Comparison of ENCODE assay signal across 2 fruit fly cellular contexts in the genomic region with DNA sequence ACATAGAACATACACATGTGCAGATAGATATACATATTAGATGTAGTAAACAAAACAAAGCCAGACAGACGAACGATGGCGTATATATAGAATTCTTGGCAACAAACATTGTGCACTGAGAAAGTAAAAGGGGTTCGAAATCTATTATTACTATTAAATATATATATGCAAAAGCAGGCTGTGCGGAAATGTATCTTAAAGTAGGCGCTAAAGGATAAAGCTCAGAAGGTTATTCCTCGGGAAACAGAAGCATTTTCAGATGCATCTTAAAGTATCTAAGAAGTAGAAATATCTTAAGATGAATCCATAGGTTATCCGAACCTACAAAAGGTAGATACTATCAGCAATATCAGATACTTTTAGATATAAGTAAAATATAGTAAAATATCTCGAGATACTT.
TF ChIP-seq lines count a peak whose summit lies in the region.

No protein-coding gene starts in this region.

- no peak for TF ChIP-seq CTCF in whole organism, embryonic (GFP tag; optimal IDR thresholded peaks at IDR 0.05; lab: Kevin White, UChicago)

TF ChIP-seq in whole organism, embryonic, 481 proteins besides CTCF, POLR2A, EP300 and RAD21 (continues in another document):
- TF ChIP-seq Sox102F (GFP tag; optimal IDR thresholded peaks at IDR 0.05; lab: Kevin White, UChicago), result peak; percentile 32
- no peak for TF ChIP-seq CG3163 (GFP tag; optimal IDR thresholded peaks at IDR 0.05; lab: Kevin White, UChicago)
- TF ChIP-seq Nf-YC (tag; optimal IDR thresholded peaks at IDR 0.05; lab: Kevin White, UChicago), result peak; percentile 2
- TF ChIP-seq PHDP (tag; optimal IDR thresholded peaks at IDR 0.05; lab: Kevin White, UChicago), result peak; percentile 0
- TF ChIP-seq sens (GFP tag; lab: Kevin White, UChicago), result peak; percentile 57
- TF ChIP-seq CG11695 (GFP tag; IDR thresholded peaks at IDR 0.05; lab: Robert Waterston, UW), result no peak
- peak; percentile 2 for TF ChIP-seq lilli (GFP tag; optimal IDR thresholded peaks at IDR 0.05; lab: Kevin White, UChicago)
- peak; percentile 39 for TF ChIP-seq nmo (GFP tag; optimal IDR thresholded peaks at IDR 0.05; lab: Kevin White, UChicago)
- TF ChIP-seq CG11696 (GFP tag; IDR thresholded peaks at IDR 0.05; lab: Robert Waterston, UW), result no peak
- no peak for TF ChIP-seq CG17328 (GFP tag; IDR thresholded peaks at IDR 0.05; lab: Robert Waterston, UW)
- peak; percentile 29 for TF ChIP-seq CG13424 (tag; optimal IDR thresholded peaks at IDR 0.05; lab: Kevin White, UChicago)
- no peak for TF ChIP-seq D (optimal IDR thresholded peaks at IDR 0.05; lab: Kevin White, UChicago)
- TF ChIP-seq D (GFP tag; optimal IDR thresholded peaks at IDR 0.05; lab: Kevin White, UChicago), result peak; percentile 18
- peak; percentile 47; the same call in 1 of the 3 replicates for TF ChIP-seq CG17361 (GFP tag; IDR thresholded peaks at IDR 0.05; lab: Robert Waterston, UW)
- no peak for TF ChIP-seq Bgb (GFP tag; IDR thresholded peaks at IDR 0.05; lab: Robert Waterston, UW; ENCODE audit: partially characterized antibody)
- peak; percentile 1 for TF ChIP-seq CG15601 (tag; optimal IDR thresholded peaks at IDR 0.05; lab: Kevin White, UChicago)
- TF ChIP-seq CG10979 (tag; optimal IDR thresholded peaks at IDR 0.05; lab: Kevin White, UChicago), result peak; percentile 2
- TF ChIP-seq zf30C (GFP tag; optimal IDR thresholded peaks at IDR 0.05; lab: Kevin White, UChicago), result peak; percentile 19
- peak; percentile 38; the same call in 1 of the 2 replicates for TF ChIP-seq Xrp1 (GFP tag; IDR thresholded peaks at IDR 0.05; lab: Robert Waterston, UW)
- TF ChIP-seq CHES-1-like (GFP tag; optimal IDR thresholded peaks at IDR 0.05; lab: Kevin White, UChicago), result no peak
- no peak for TF ChIP-seq ATbp (GFP tag; optimal IDR thresholded peaks at IDR 0.05; lab: Kevin White, UChicago)
- TF ChIP-seq CoRest (tag; optimal IDR thresholded peaks at IDR 0.05; lab: Kevin White, UChicago), result peak; percentile 39
- peak; percentile 17 for TF ChIP-seq CG7839 (tag; optimal IDR thresholded peaks at IDR 0.05; lab: Kevin White, UChicago)
- TF ChIP-seq dpn (GFP tag; optimal IDR thresholded peaks at IDR 0.05; lab: Kevin White, UChicago), result no peak
- TF ChIP-seq CG18262 (tag; optimal IDR thresholded peaks at IDR 0.05; lab: Kevin White, UChicago), result peak; percentile 55
- no peak for TF ChIP-seq CG7963 (GFP tag; IDR thresholded peaks at IDR 0.05; lab: Robert Waterston, UW; ENCODE audit: partially characterized antibody)
- TF ChIP-seq row (GFP tag; IDR thresholded peaks at IDR 0.05; lab: Robert Waterston, UW), result peak; percentile 42; the same call in 2 of the 3 replicates
- peak; percentile 1 for TF ChIP-seq CG12391 (tag; optimal IDR thresholded peaks at IDR 0.05; lab: Kevin White, UChicago)
- TF ChIP-seq CG4424 (GFP tag; optimal IDR thresholded peaks at IDR 0.05; lab: Kevin White, UChicago), result peak; percentile 12
- no peak for TF ChIP-seq CrebB (tag; optimal IDR thresholded peaks at IDR 0.05; lab: Kevin White, UChicago)
- TF ChIP-seq jigr1 (GFP tag; IDR thresholded peaks at IDR 0.05; lab: Robert Waterston, UW), result no peak
- no peak for TF ChIP-seq CG10462 (GFP tag; optimal IDR thresholded peaks at IDR 0.05; lab: Kevin White, UChicago)
- peak; percentile 33 for TF ChIP-seq D19B (GFP tag; optimal IDR thresholded peaks at IDR 0.05; lab: Kevin White, UChicago)
- TF ChIP-seq CG17186 (GFP tag; optimal IDR thresholded peaks at IDR 0.05; lab: Kevin White, UChicago), result no peak
- TF ChIP-seq Neu2 (GFP tag; optimal IDR thresholded peaks at IDR 0.05; lab: Kevin White, UChicago; ENCODE audit: borderline replicate concordance), result no peak
- TF ChIP-seq CG31441 (GFP tag; IDR thresholded peaks at IDR 0.05; lab: Robert Waterston, UW), result peak; percentile 59; the same call in 1 of the 2 replicates
- TF ChIP-seq CG12155 (GFP tag; optimal IDR thresholded peaks at IDR 0.05; lab: Kevin White, UChicago), result no peak
- peak; percentile 7 for TF ChIP-seq az2 (GFP tag; optimal IDR thresholded peaks at IDR 0.05; lab: Kevin White, UChicago)
- TF ChIP-seq Oli (tag; optimal IDR thresholded peaks at IDR 0.05; lab: Kevin White, UChicago), result peak; percentile 8
- peak; percentile 3 for TF ChIP-seq dmrt11E (tag; optimal IDR thresholded peaks at IDR 0.05; lab: Kevin White, UChicago)
- no peak for TF ChIP-seq gro (GFP tag; optimal IDR thresholded peaks at IDR 0.05; lab: Kevin White, UChicago)
- peak; percentile 4 for TF ChIP-seq CG14710 (tag; optimal IDR thresholded peaks at IDR 0.05; lab: Kevin White, UChicago)
- no peak for TF ChIP-seq CG17802 (tag; optimal IDR thresholded peaks at IDR 0.05; lab: Kevin White, UChicago)

TF ChIP-seq in whole organism, prepupa, 60 proteins besides CTCF, POLR2A, EP300 and RAD21:
- no peak for TF ChIP-seq Sox15 (GFP tag; optimal IDR thresholded peaks at IDR 0.05; lab: Kevin White, UChicago)
- peak; percentile 3 for TF ChIP-seq Hr4 (GFP tag; optimal IDR thresholded peaks at IDR 0.05; lab: Kevin White, UChicago)
TF ChIP-seq in whole organism, prepupa: peak in this region for 1.
